Fruit fly (Drosophila melanogaster): Measurements from ENCODE around the gene CG13000.

Gene CG13000

DNA sequence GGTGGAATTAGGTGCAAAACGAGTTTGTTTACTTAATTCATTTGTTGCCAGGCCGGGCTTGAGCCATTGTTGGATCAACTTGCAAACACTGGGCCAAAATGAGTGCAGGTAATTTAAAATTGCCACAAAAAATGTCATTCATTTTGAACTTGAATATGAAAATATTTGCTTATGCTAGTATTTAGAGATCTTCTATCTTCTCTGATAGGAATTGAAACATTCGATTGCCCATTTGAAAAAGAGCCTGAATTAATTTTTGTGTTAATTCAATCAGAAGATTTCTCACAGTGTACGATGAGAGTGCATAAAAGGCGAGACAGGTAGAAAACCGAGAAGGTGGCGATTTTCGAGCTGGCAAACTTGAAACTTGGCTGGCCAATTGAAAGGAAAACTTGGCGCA lies 18.3 kb upstream of the CG13000 start (continued):
- peak; percentile 65 for TF ChIP-seq CG10631 (GFP tag; optimal IDR thresholded peaks at IDR 0.05)
- peak; percentile 64 for TF ChIP-seq Ets96B (tag; optimal IDR thresholded peaks at IDR 0.05)
- peak; percentile 68 for TF ChIP-seq dac (GFP tag; optimal IDR thresholded peaks at IDR 0.05)
- peak; percentile 60 for TF ChIP-seq Smox (GFP tag; optimal IDR thresholded peaks at IDR 0.05)
- TF ChIP-seq CG9139 (GFP tag; optimal IDR thresholded peaks at IDR 0.05) = no peak
- peak; percentile 70 for TF ChIP-seq esn (GFP tag; optimal IDR thresholded peaks at IDR 0.05)
- peak; percentile 58 for TF ChIP-seq CG10669 (GFP tag; optimal IDR thresholded peaks at IDR 0.05)
- no peak for TF ChIP-seq Eip93F (GFP tag; optimal IDR thresholded peaks at IDR 0.05)
- TF ChIP-seq CG4318 (GFP tag; optimal IDR thresholded peaks at IDR 0.05) = no peak
- TF ChIP-seq CG8319 (GFP tag; optimal IDR thresholded peaks at IDR 0.05) = peak; percentile 3
- peak; percentile 54 for TF ChIP-seq CG34406 (GFP tag; optimal IDR thresholded peaks at IDR 0.05)
- peak; percentile 66 for TF ChIP-seq OdsH (GFP tag; optimal IDR thresholded peaks at IDR 0.05)
- no peak for TF ChIP-seq fkh (GFP tag; optimal IDR thresholded peaks at IDR 0.05)
- peak; percentile 14 for TF ChIP-seq fd59A (GFP tag; optimal IDR thresholded peaks at IDR 0.05)
- peak; percentile 22 for TF ChIP-seq CG11902 (GFP tag; optimal IDR thresholded peaks at IDR 0.05)
- TF ChIP-seq Eip78C (GFP tag) = peak; percentile 93
- peak; percentile 66 for TF ChIP-seq CG6808 (GFP tag; optimal IDR thresholded peaks at IDR 0.05)
- peak; percentile 71 for TF ChIP-seq CG31627 (GFP tag; optimal IDR thresholded peaks at IDR 0.05)

dm6 chrX:16946604-16947003 lies 1.7 kb downstream of the CG13000 start:
- TF ChIP-seq vri (GFP tag; optimal IDR thresholded peaks at IDR 0.05) (peak; percentile 10), CG11762 (GFP tag; optimal IDR thresholded peaks at IDR 0.05; ENCODE audit: insufficient read depth) (no peak)

DNA sequence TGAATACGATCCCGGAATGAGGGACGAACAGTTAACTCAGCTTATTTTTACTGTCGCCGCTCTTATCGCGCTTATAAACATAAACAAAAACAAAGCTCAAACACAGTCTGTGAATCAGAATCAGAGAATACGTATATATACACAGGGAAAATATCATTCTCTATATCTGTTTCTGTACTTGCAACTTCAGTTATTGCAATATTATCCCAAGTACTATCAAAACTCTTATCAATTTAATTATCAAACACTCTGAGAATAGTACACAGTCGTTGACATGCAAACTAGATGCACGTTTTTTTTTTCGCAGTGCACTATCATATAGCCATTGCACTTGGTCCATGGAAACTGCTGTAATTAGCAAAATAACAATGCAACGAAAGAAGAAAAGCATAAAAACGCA lies 2.9 kb downstream of the CG13000 start:
- TF ChIP-seq vri (GFP tag; optimal IDR thresholded peaks at IDR 0.05) = peak; percentile 57
- peak; percentile 76 for TF ChIP-seq Hr4 (GFP tag; optimal IDR thresholded peaks at IDR 0.05)
- TF ChIP-seq CG3032 (tag; optimal IDR thresholded peaks at IDR 0.05) = peak; percentile 79
- TF ChIP-seq CG6854 (GFP tag; optimal IDR thresholded peaks at IDR 0.05) = peak; percentile 9
- peak; percentile 70 for TF ChIP-seq spab (GFP tag; optimal IDR thresholded peaks at IDR 0.05)
- TF ChIP-seq CG4318 (GFP tag; optimal IDR thresholded peaks at IDR 0.05) = peak; percentile 54
- peak; percentile 56 for TF ChIP-seq CG11902 (GFP tag; optimal IDR thresholded peaks at IDR 0.05)
- TF ChIP-seq Met (GFP tag; optimal IDR thresholded peaks at IDR 0.05) = peak; percentile 81
- TF ChIP-seq Ets21C (GFP tag; optimal IDR thresholded peaks at IDR 0.05) = peak; percentile 70
- TF ChIP-seq CG31627 (GFP tag; optimal IDR thresholded peaks at IDR 0.05) = peak; percentile 75
- TF ChIP-seq CG1621 (tag; optimal IDR thresholded peaks at IDR 0.05) = peak; percentile 83
- peak; percentile 84 for TF ChIP-seq net (GFP tag; optimal IDR thresholded peaks at IDR 0.05)
- TF ChIP-seq pdm3 (GFP tag; optimal IDR thresholded peaks at IDR 0.05) = peak; percentile 86
- TF ChIP-seq Smox (GFP tag; optimal IDR thresholded peaks at IDR 0.05) = peak; percentile 79
- TF ChIP-seq svp (GFP tag) = peak; percentile 90
- peak; percentile 63 for TF ChIP-seq Sox15 (GFP tag; optimal IDR thresholded peaks at IDR 0.05)
- TF ChIP-seq ss (GFP tag; optimal IDR thresholded peaks at IDR 0.05) = peak in 1 of 2 experiments; percentile 82
- TF ChIP-seq CG6276 (GFP tag; optimal IDR thresholded peaks at IDR 0.05) = peak; percentile 71
- TF ChIP-seq CG10631 (GFP tag; optimal IDR thresholded peaks at IDR 0.05) = peak; percentile 82
- peak; percentile 84 for TF ChIP-seq CG7368 (GFP tag; optimal IDR thresholded peaks at IDR 0.05)
- peak; percentile 72 for TF ChIP-seq lz (GFP tag; optimal IDR thresholded peaks at IDR 0.05)
- TF ChIP-seq fkh (GFP tag; optimal IDR thresholded peaks at IDR 0.05) = no peak
- peak; percentile 80 for TF ChIP-seq Hr39 (GFP tag; optimal IDR thresholded peaks at IDR 0.05)
- peak; percentile 76 for TF ChIP-seq CG11762 (GFP tag; optimal IDR thresholded peaks at IDR 0.05; ENCODE audit: insufficient read depth)
- peak; percentile 0 for TF ChIP-seq Eip93F (GFP tag; optimal IDR thresholded peaks at IDR 0.05)
- TF ChIP-seq OdsH (GFP tag; optimal IDR thresholded peaks at IDR 0.05) = peak; percentile 83
- TF ChIP-seq CG15336 (GFP tag; IDR thresholded peaks at IDR 0.05) = peak; percentile 62
- TF ChIP-seq Sox102F (GFP tag; optimal IDR thresholded peaks at IDR 0.05) = peak; percentile 79
- TF ChIP-seq Ets96B (tag; optimal IDR thresholded peaks at IDR 0.05) = peak; percentile 78
- peak; percentile 74 for TF ChIP-seq CG8119 (GFP tag; IDR thresholded peaks at IDR 0.05)
- peak; percentile 78 for TF ChIP-seq CG8632 (GFP tag; optimal IDR thresholded peaks at IDR 0.05)
- TF ChIP-seq Blimp-1 (GFP tag; optimal IDR thresholded peaks at IDR 0.05) = peak; percentile 25
- TF ChIP-seq Lpt (GFP tag; optimal IDR thresholded peaks at IDR 0.05) = peak; percentile 64
- no peak for TF ChIP-seq Hr38 (GFP tag; optimal IDR thresholded peaks at IDR 0.05)
- peak; percentile 83 for TF ChIP-seq Eip75B (GFP tag; optimal IDR thresholded peaks at IDR 0.05)
- TF ChIP-seq CG16779 (tag; optimal IDR thresholded peaks at IDR 0.05) = peak; percentile 74
- TF ChIP-seq CG32006 (GFP tag; optimal IDR thresholded peaks at IDR 0.05) = peak; percentile 85
- peak; percentile 71; the same call in 1 of the 2 replicates for TF ChIP-seq CG11294 (GFP tag; IDR thresholded peaks at IDR 0.05)

Measured in whole organism, prepupa.